Worm (Caenorhabditis elegans): ENCODE results near the gene cmk-1.

- TF ChIP-seq ama-1 (optimal IDR thresholded peaks at IDR 0.05) = no peak
- TF ChIP-seq crh-2 (tag; optimal IDR thresholded peaks at IDR 0.05) = no peak
- TF ChIP-seq nhr-12 (tag; optimal IDR thresholded peaks at IDR 0.05) = no peak
Observed at ce11 chrIV:1825789-1826188, 1.5 kb downstream of the cmk-1 start.

All from whole organism, L2 larva.